Worm (Caenorhabditis elegans): ENCODE data around the gene cyp-13A5.

cyp-13A5 gene

ce11 chrII:9769797-9770520 is 30.2 kb downstream of the cyp-13A5 start, which contains the start of gene aqp-10:
aqp-10 (minus strand) TSS chrII:9769847.
- TF ChIP-seq pha-4 (tag; optimal IDR thresholded peaks at IDR 0.05) (peak; percentile 32), mab-5 (tag; optimal IDR thresholded peaks at IDR 0.05) (no peak), lsy-2 (tag; optimal IDR thresholded peaks at IDR 0.05) (peak; percentile 20)

- TF ChIP-seq sem-2 (GFP tag; optimal IDR thresholded peaks at IDR 0.05) (no peak), unc-62 (GFP tag; optimal IDR thresholded peaks at IDR 0.05) (no peak), snpc-4 (tag; optimal IDR thresholded peaks at IDR 0.05) (no peak), ceh-43 (GFP tag; optimal IDR thresholded peaks at IDR 0.05) (no peak), nhr-76 (tag; optimal IDR thresholded peaks at IDR 0.05) (no peak), lin-13 (tag; optimal IDR thresholded peaks at IDR 0.05) (no peak), ztf-11 (tag; optimal IDR thresholded peaks at IDR 0.05) (no peak), hlh-1 (tag; optimal IDR thresholded peaks at IDR 0.05) (peak; percentile 69), ceh-39 (tag; optimal IDR thresholded peaks at IDR 0.05) (no peak), mab-5 (tag; optimal IDR thresholded peaks at IDR 0.05) (no peak), drap-1 (GFP tag; optimal IDR thresholded peaks at IDR 0.05) (no peak), unc-120 (tag; optimal IDR thresholded peaks at IDR 0.05; ENCODE audit: poor library complexity, severe bottlenecking) (peak; percentile 38), ceh-83 (GFP tag; optimal IDR thresholded peaks at IDR 0.05) (no peak), lsy-2 (tag; optimal IDR thresholded peaks at IDR 0.05) (no peak), elt-3 (tag; optimal IDR thresholded peaks at IDR 0.05) (no peak)
Observed at ce11 chrII:9764696-9765095, 35.5 kb downstream of the cyp-13A5 start.

- TF ChIP-seq ceh-43 (GFP tag; optimal IDR thresholded peaks at IDR 0.05) = no peak
- peak; percentile 56 for TF ChIP-seq zip-8 (tag; optimal IDR thresholded peaks at IDR 0.05)
Observed at ce11 chrII:9759382-9759781, 40.8 kb downstream of the cyp-13A5 start.

ce11 chrII:9757651-9758282 is 42.4 kb downstream of the cyp-13A5 start, which contains the start of gene shk-1:
shk-1 (plus strand) TSS chrII:9758232.
- TF ChIP-seq unc-120 (tag; optimal IDR thresholded peaks at IDR 0.05; ENCODE audit: poor library complexity, severe bottlenecking) (peak; percentile 55), sem-2 (GFP tag; optimal IDR thresholded peaks at IDR 0.05) (no peak), hlh-1 (tag; optimal IDR thresholded peaks at IDR 0.05) (peak; percentile 86)

- TF ChIP-seq nhr-28 (tag; optimal IDR thresholded peaks at IDR 0.05) = no peak
- TF ChIP-seq zip-8 (tag; optimal IDR thresholded peaks at IDR 0.05) = no peak
- TF ChIP-seq snpc-4 (tag; optimal IDR thresholded peaks at IDR 0.05) = no peak
- TF ChIP-seq ces-1 (GFP tag; optimal IDR thresholded peaks at IDR 0.05) = peak; percentile 81
- TF ChIP-seq sem-2 (GFP tag; optimal IDR thresholded peaks at IDR 0.05) = no peak
- no peak for TF ChIP-seq elt-1 (tag; optimal IDR thresholded peaks at IDR 0.05; ENCODE audit: borderline replicate concordance, insufficient read depth)
Observed at ce11 chrII:9755425-9755824, 44.7 kb downstream of the cyp-13A5 start.

- TF ChIP-seq ces-1 (GFP tag; optimal IDR thresholded peaks at IDR 0.05) (no peak), tbx-8 (GFP tag; optimal IDR thresholded peaks at IDR 0.05) (no peak), ceh-83 (GFP tag; optimal IDR thresholded peaks at IDR 0.05) (no peak), lin-13 (tag; optimal IDR thresholded peaks at IDR 0.05) (no peak), unc-62 (GFP tag; optimal IDR thresholded peaks at IDR 0.05) (no peak), ceh-39 (tag; optimal IDR thresholded peaks at IDR 0.05) (no peak), snpc-4 (tag; optimal IDR thresholded peaks at IDR 0.05) (no peak), lin-32 (GFP tag; optimal IDR thresholded peaks at IDR 0.05) (no peak), ztf-11 (tag; optimal IDR thresholded peaks at IDR 0.05) (no peak), flh-1 (GFP tag; optimal IDR thresholded peaks at IDR 0.05) (no peak), mls-2 (tag; optimal IDR thresholded peaks at IDR 0.05) (no peak), ham-2 (GFP tag; optimal IDR thresholded peaks at IDR 0.05) (no peak), nhr-2 (tag; optimal IDR thresholded peaks at IDR 0.05) (no peak), drap-1 (GFP tag; optimal IDR thresholded peaks at IDR 0.05) (no peak), pha-4 (tag; optimal IDR thresholded peaks at IDR 0.05) (no peak), lsy-2 (tag; optimal IDR thresholded peaks at IDR 0.05) (no peak), cnd-1 (tag; optimal IDR thresholded peaks at IDR 0.05) (no peak)
Observed at ce11 chrII:9753730-9754129, 46.4 kb downstream of the cyp-13A5 start, which contains the start of gene ZK1321.1. ZK1321.1 (plus strand) TSS chrII:9754030.
